Worm (Caenorhabditis elegans): ENCODE data around the gene F21C10.3.

Gene F21C10.3

DNA sequence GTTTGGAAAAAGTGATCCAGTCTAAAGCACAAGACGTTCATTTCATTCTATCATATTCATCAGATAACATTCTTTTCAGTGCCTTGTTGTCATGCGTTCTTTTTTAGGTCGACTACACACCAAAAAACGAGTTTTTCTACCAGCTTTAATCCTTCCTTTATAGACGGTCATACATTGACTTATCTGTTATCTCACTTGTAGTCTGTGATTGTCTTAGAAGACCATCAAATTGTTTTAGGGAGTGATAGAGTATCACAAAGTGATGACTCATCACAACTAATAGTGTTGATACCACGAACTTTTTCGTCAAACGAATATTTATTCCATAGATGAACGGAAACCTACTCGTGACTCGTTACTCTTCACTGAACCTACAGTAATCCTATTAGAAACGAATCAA is 42.0 kb upstream of the F21C10.3 start:
- TF ChIP-seq unc-55 (GFP tag; optimal IDR thresholded peaks at IDR 0.05), result no peak
- TF ChIP-seq dmd-4 (tag; optimal IDR thresholded peaks at IDR 0.05), result no peak
- TF ChIP-seq R02D3.7 (tag; optimal IDR thresholded peaks at IDR 0.05), result no peak
- no peak for TF ChIP-seq Y55F3AM.14 (GFP tag; optimal IDR thresholded peaks at IDR 0.05)
- TF ChIP-seq nhr-21 (tag; optimal IDR thresholded peaks at IDR 0.05), result peak; percentile 71
- TF ChIP-seq nhr-25 (tag; optimal IDR thresholded peaks at IDR 0.05), result peak; percentile 63
- TF ChIP-seq sem-4 (tag; optimal IDR thresholded peaks at IDR 0.05), result no peak
- TF ChIP-seq elt-1 (tag; optimal IDR thresholded peaks at IDR 0.05), result no peak
- TF ChIP-seq nhr-237 (tag; optimal IDR thresholded peaks at IDR 0.05), result no peak
- TF ChIP-seq alr-1 (tag; optimal IDR thresholded peaks at IDR 0.05), result no peak
- no peak for TF ChIP-seq lin-39 (tag; optimal IDR thresholded peaks at IDR 0.05)
- TF ChIP-seq ceh-16 (tag; optimal IDR thresholded peaks at IDR 0.05), result no peak
- no peak for TF ChIP-seq snpc-4 (tag; optimal IDR thresholded peaks at IDR 0.05)
- peak; percentile 16 for TF ChIP-seq crh-2 (tag; optimal IDR thresholded peaks at IDR 0.05)
- no peak for TF ChIP-seq nhr-10 (tag; optimal IDR thresholded peaks at IDR 0.05)
- TF ChIP-seq lsy-2 (tag; optimal IDR thresholded peaks at IDR 0.05), result no peak
- TF ChIP-seq F13H6.1 (tag; optimal IDR thresholded peaks at IDR 0.05), result no peak
- TF ChIP-seq skn-1 (tag; optimal IDR thresholded peaks at IDR 0.05), result no peak
- TF ChIP-seq egl-27 (tag; optimal IDR thresholded peaks at IDR 0.05), result peak; percentile 24
- no peak for TF ChIP-seq C34F6.9 (tag; optimal IDR thresholded peaks at IDR 0.05)
- TF ChIP-seq nhr-23 (tag; optimal IDR thresholded peaks at IDR 0.05), result no peak
- no peak for TF ChIP-seq nhr-129 (tag; optimal IDR thresholded peaks at IDR 0.05)
- TF ChIP-seq elt-3 (tag; optimal IDR thresholded peaks at IDR 0.05), result no peak
- TF ChIP-seq nhr-77 (tag; optimal IDR thresholded peaks at IDR 0.05), result no peak
- TF ChIP-seq unc-39 (tag; optimal IDR thresholded peaks at IDR 0.05), result no peak
- TF ChIP-seq fos-1 (tag; optimal IDR thresholded peaks at IDR 0.05), result peak; percentile 76
- no peak for TF ChIP-seq mab-5 (tag; optimal IDR thresholded peaks at IDR 0.05)
- TF ChIP-seq sma-9 (GFP tag; optimal IDR thresholded peaks at IDR 0.05), result peak; percentile 56
- TF ChIP-seq sma-9 (tag; optimal IDR thresholded peaks at IDR 0.05), result no peak
- TF ChIP-seq ztf-1 (GFP tag; conservative IDR thresholded peaks at IDR 0.05), result no peak
- no peak for TF ChIP-seq lin-13 (GFP tag; optimal IDR thresholded peaks at IDR 0.05)
- peak; percentile 92 for TF ChIP-seq sma-3 (GFP tag; optimal IDR thresholded peaks at IDR 0.05)
- no peak for TF ChIP-seq ama-1 (optimal IDR thresholded peaks at IDR 0.05)
- no peak for TF ChIP-seq ztf-11 (tag; optimal IDR thresholded peaks at IDR 0.05)
- no peak for TF ChIP-seq unc-62 (GFP tag; optimal IDR thresholded peaks at IDR 0.05)
- no peak for TF ChIP-seq ZK546.5 (tag; optimal IDR thresholded peaks at IDR 0.05)
- no peak for TF ChIP-seq aly-2 (tag; optimal IDR thresholded peaks at IDR 0.05)
- no peak for TF ChIP-seq nhr-6 (tag; optimal IDR thresholded peaks at IDR 0.05)
- TF ChIP-seq peb-1 (tag; optimal IDR thresholded peaks at IDR 0.05), result no peak
- TF ChIP-seq nhr-11 (tag; optimal IDR thresholded peaks at IDR 0.05), result no peak
- peak in 1 of 2 experiments; percentile 7 for TF ChIP-seq mdl-1 (tag; optimal IDR thresholded peaks at IDR 0.05)

DNA sequence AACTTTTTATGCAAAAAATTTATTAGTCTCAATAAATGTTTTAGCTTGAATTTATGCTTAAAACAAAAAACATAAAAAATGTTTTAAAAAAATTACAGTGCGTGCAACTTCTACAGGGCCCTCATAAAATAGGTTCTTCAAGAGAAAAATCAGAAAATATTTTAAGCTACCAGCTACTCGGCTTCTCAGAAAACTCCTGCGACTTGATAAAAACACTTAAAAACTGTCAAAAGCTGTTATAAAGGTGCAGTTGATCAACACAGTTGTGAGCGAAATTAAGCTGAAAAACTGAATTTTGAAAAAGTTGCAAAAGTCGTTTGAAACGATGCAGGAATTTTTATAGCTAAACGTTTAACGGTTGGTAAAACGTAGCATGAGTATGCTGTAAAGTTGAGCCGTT is 39.1 kb upstream of the F21C10.3 start:
- TF ChIP-seq nhr-23 (tag; optimal IDR thresholded peaks at IDR 0.05) (no peak), C34F6.9 (tag; optimal IDR thresholded peaks at IDR 0.05) (peak; percentile 47), ceh-16 (tag; optimal IDR thresholded peaks at IDR 0.05) (no peak), peb-1 (tag; optimal IDR thresholded peaks at IDR 0.05) (no peak), ama-1 (optimal IDR thresholded peaks at IDR 0.05) (peak; percentile 96), egl-27 (tag; optimal IDR thresholded peaks at IDR 0.05) (no peak), F13H6.1 (tag; optimal IDR thresholded peaks at IDR 0.05) (no peak)

DNA sequence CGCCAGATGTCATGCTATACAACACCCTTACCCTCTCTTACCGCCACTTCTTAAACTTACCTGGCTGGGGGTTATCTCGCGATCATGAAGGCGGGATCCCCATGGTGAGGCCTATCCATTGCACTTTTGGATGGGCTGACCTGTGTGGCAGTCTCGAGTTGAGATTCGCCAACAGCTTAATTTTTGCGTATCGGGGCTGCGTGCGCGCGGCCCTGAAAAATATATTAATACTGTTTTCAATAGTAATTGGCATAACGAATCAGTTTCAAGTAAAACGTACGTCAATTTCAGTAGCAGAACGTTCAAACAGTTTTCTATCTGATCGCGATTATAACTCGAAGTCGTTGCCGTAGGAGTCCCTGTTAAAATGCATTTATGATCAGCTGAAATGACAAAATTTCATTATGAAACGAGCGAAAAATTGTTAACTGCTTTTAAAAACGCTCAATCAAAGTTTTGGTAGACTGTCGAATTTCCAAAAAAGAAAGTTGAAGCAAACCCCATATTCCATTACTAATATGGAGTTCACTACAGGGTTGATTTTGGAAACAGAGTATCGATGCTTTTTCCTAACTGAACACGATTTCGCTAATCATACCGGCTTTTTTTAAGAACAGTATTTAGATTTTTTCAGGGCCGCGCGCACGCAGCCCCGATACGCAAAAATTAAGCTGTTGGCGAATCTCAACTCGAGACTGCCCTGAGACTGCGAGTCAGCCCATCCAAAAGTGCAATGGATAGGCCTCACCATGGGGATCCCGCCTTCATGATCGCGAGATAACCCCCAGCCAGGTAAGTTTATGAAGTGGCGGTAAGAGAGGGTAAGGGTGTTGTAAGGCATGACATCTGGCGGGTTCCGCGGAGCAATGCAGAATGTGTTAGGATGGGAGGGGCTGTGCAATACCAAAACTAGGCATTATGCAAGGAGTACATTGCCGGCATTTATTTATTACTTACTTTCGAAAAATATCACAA is 36.8 kb upstream of the F21C10.3 start:
- TF ChIP-seq snpc-4 (tag; optimal IDR thresholded peaks at IDR 0.05), result peak; percentile 18

Measured in whole organism, L2 larva.